Fruit fly (Drosophila melanogaster) whole organism, prepupa: ENCODE data around the gene btd.
A peak's percentile ranks its signal among the peaks of the same experiment; 100 is the strongest.

Experiments used
- Blimp-1 ChIP-seq: fragments of 200-800 bp; sonication (Bioruptor generic); optimal IDR thresholded peaks from 3 replicates; lab custom pipeline; 2017; ENCODE audit warnings: missing biosample characterization, missing genetic modification characterization, mild to moderate bottlenecking, moderate library complexity, missing genetic modification reagents
- CG10631 ChIP-seq: fragments of 200-800 bp; sonication (Bioruptor generic); optimal IDR thresholded peaks from 2 replicates; lab custom pipeline; 2016; ENCODE audit warnings: missing biosample characterization, missing genetic modification characterization
- CG10669 ChIP-seq: fragments of 200-800 bp; sonication (Bioruptor generic); optimal IDR thresholded peaks from 3 replicates; lab custom pipeline; 2018; ENCODE audit warnings: missing biosample characterization, mild to moderate bottlenecking, missing genetic modification characterization, moderate library complexity
- CG11294 ChIP-seq: fragments of 200-800 bp; sonication (Bioruptor generic); IDR thresholded peaks from 2 replicates; pipeline ENCODE4 v1.3.6; 2022; ENCODE audit warnings: missing biosample characterization, missing genetic modification characterization
- CG11762 ChIP-seq: fragments of 200-800 bp; sonication (Bioruptor generic); optimal IDR thresholded peaks from 3 replicates; lab custom pipeline; 2016; ENCODE audit warnings: missing biosample characterization, missing genetic modification characterization; ENCODE audit not compliant: insufficient read depth
- CG11902 ChIP-seq: fragments of 200-800 bp; sonication (Bioruptor generic); optimal IDR thresholded peaks from 3 replicates; lab custom pipeline; 2016; ENCODE audit warnings: missing biosample characterization, missing genetic modification characterization
- CG15336 ChIP-seq: fragments of 200-800 bp; sonication (Bioruptor generic); IDR thresholded peaks from 2 replicates; pipeline ENCODE4 v1.3.6; 2022; ENCODE audit warnings: missing biosample characterization, missing genetic modification characterization
- CG1621 ChIP-seq: fragments of 200-800 bp; sonication (Bioruptor generic); optimal IDR thresholded peaks from 3 replicates; lab custom pipeline; 2018; ENCODE audit warnings: missing biosample characterization, mild to moderate bottlenecking, missing genetic modification characterization
- CG3032 ChIP-seq: fragments of 200-800 bp; optimal IDR thresholded peaks from 2 replicates; lab custom pipeline; 2019; ENCODE audit warnings: missing biosample characterization, mild to moderate bottlenecking, missing genetic modification characterization, moderate library complexity
- CG32006 ChIP-seq: fragments of 200-800 bp; sonication (Bioruptor generic); optimal IDR thresholded peaks from 3 replicates; lab custom pipeline; 2017; ENCODE audit warnings: missing biosample characterization, mild to moderate bottlenecking, missing genetic modification characterization
- CG3919 ChIP-seq: fragments of 200-800 bp; sonication (Bioruptor generic); optimal IDR thresholded peaks from 3 replicates; lab custom pipeline; 2016; ENCODE audit warnings: missing biosample characterization, missing genetic modification characterization
- CG4318 ChIP-seq: fragments of 200-800 bp; sonication (Bioruptor generic); optimal IDR thresholded peaks from 3 replicates; lab custom pipeline; 2017; ENCODE audit warnings: missing biosample characterization, mild to moderate bottlenecking, missing genetic modification characterization
- CG6163 ChIP-seq: fragments of 200-800 bp; sonication (Bioruptor generic); IDR thresholded peaks from 3 replicates; pipeline ENCODE4 v1.3.6; 2022; ENCODE audit warnings: missing biosample characterization, missing genetic modification characterization
- CG6276 ChIP-seq: fragments of 200-800 bp; sonication (Bioruptor generic); optimal IDR thresholded peaks from 2 replicates; lab custom pipeline; 2017; ENCODE audit warnings: missing biosample characterization, mild to moderate bottlenecking, missing genetic modification characterization
- CG6792 ChIP-seq: fragments of 200-800 bp; sonication (Bioruptor generic); optimal IDR thresholded peaks from 3 replicates; lab custom pipeline; 2016; ENCODE audit warnings: missing biosample characterization, missing genetic modification characterization
- CG6808 ChIP-seq: fragments of 200-800 bp; sonication (Bioruptor generic); optimal IDR thresholded peaks from 3 replicates; lab custom pipeline; 2017; ENCODE audit warnings: missing biosample characterization, missing genetic modification characterization, mild to moderate bottlenecking, moderate library complexity, missing genetic modification reagents
- CG6854 ChIP-seq: fragments of 200-800 bp; sonication (Bioruptor generic); optimal IDR thresholded peaks from 2 replicates; lab custom pipeline; 2017; ENCODE audit warnings: missing biosample characterization, mild to moderate bottlenecking, missing genetic modification characterization
- CG8119 ChIP-seq: fragments of 200-800 bp; sonication (Bioruptor generic); IDR thresholded peaks from 3 replicates; pipeline ENCODE4 v1.3.6; 2022; ENCODE audit warnings: missing biosample characterization, missing genetic modification characterization
- CG8319 ChIP-seq: fragments of 200-800 bp; sonication (Bioruptor generic); optimal IDR thresholded peaks from 3 replicates; lab custom pipeline; 2016; ENCODE audit warnings: missing biosample characterization, missing genetic modification characterization
- CG9139 ChIP-seq: fragments of 200-800 bp; sonication (Bioruptor generic); optimal IDR thresholded peaks from 3 replicates; lab custom pipeline; 2017; ENCODE audit warnings: missing biosample characterization, mild to moderate bottlenecking, missing genetic modification characterization
- Eip78C ChIP-seq: fragments of 200-800 bp; sonication (Bioruptor generic); peaks from one replicate; lab custom pipeline; 2016; ENCODE audit warnings: missing biosample characterization, missing genetic modification characterization
- Ets96B ChIP-seq: fragments of 200-800 bp; optimal IDR thresholded peaks from 2 replicates; lab custom pipeline; 2019; ENCODE audit warnings: missing biosample characterization, mild to moderate bottlenecking, missing genetic modification characterization, moderate library complexity
- Hr38 ChIP-seq: sonication (Bioruptor generic); optimal IDR thresholded peaks from 2 replicates; lab custom pipeline; 2016; ENCODE audit warnings: missing biosample characterization, missing genetic modification characterization
- Hr4 ChIP-seq: fragments of 200-800 bp; sonication (Bioruptor generic); optimal IDR thresholded peaks from 3 replicates; lab custom pipeline; 2016; ENCODE audit warnings: missing biosample characterization, missing genetic modification characterization
- Lpt ChIP-seq: fragments of 200-800 bp; sonication (Bioruptor generic); optimal IDR thresholded peaks from 3 replicates; lab custom pipeline; 2016; ENCODE audit warnings: missing biosample characterization, missing genetic modification characterization
- Met ChIP-seq: fragments of 200-800 bp; sonication (Bioruptor generic); optimal IDR thresholded peaks from 3 replicates; lab custom pipeline; 2016; ENCODE audit warnings: missing biosample characterization, missing genetic modification characterization
- OdsH ChIP-seq: fragments of 200-800 bp; sonication (Bioruptor generic); optimal IDR thresholded peaks from 3 replicates; lab custom pipeline; 2016; ENCODE audit warnings: missing biosample characterization, missing genetic modification characterization
- Smox ChIP-seq: fragments of 200-800 bp; sonication (Bioruptor generic); optimal IDR thresholded peaks from 3 replicates; lab custom pipeline; 2016; ENCODE audit warnings: missing biosample characterization, missing genetic modification characterization
- Sox102F ChIP-seq: fragments of 200-800 bp; sonication (Bioruptor generic); optimal IDR thresholded peaks from 2 replicates; lab custom pipeline; 2016; ENCODE audit warnings: missing biosample characterization, mild to moderate bottlenecking, missing genetic modification characterization
- Sox15 ChIP-seq: fragments of 200-800 bp; sonication (Bioruptor generic); optimal IDR thresholded peaks from 3 replicates; lab custom pipeline; 2016; ENCODE audit warnings: missing biosample characterization, missing genetic modification characterization
- achi ChIP-seq: fragments of 200-800 bp; sonication (Bioruptor generic); optimal IDR thresholded peaks from 3 replicates; lab custom pipeline; 2016; ENCODE audit warnings: missing biosample characterization, missing genetic modification characterization
- acj6 ChIP-seq: fragments of 200-800 bp; sonication (Bioruptor generic); optimal IDR thresholded peaks from 3 replicates; lab custom pipeline; 2016; ENCODE audit warnings: missing biosample characterization, missing genetic modification characterization
- cyc ChIP-seq: fragments of 200-800 bp; sonication (Bioruptor generic); optimal IDR thresholded peaks from 3 replicates; lab custom pipeline; 2016; ENCODE audit warnings: missing biosample characterization, missing genetic modification characterization
- dac ChIP-seq: fragments of 200-800 bp; sonication (Bioruptor generic); optimal IDR thresholded peaks from 2 replicates; lab custom pipeline; 2017; ENCODE audit warnings: missing biosample characterization, mild to moderate bottlenecking, missing genetic modification characterization
- dsx ChIP-seq: fragments of 200-800 bp; optimal IDR thresholded peaks from 3 replicates; lab custom pipeline; 2019; ENCODE audit warnings: missing biosample characterization, mild to moderate bottlenecking, missing genetic modification characterization, moderate library complexity; ENCODE audit not compliant: poor library complexity, severe bottlenecking
- eg ChIP-seq: fragments of 200-800 bp; sonication (Bioruptor generic); IDR thresholded peaks from 3 replicates; pipeline ENCODE4 v1.3.6; 2022; ENCODE audit warnings: missing biosample characterization, missing genetic modification characterization
- esn ChIP-seq: fragments of 200-800 bp; sonication (Bioruptor generic); optimal IDR thresholded peaks from 2 replicates; lab custom pipeline; 2016; ENCODE audit warnings: missing biosample characterization, mild to moderate bottlenecking, missing genetic modification characterization, moderate library complexity
- fd85E ChIP-seq: fragments of 200-800 bp; sonication (Bioruptor generic); optimal IDR thresholded peaks from 3 replicates; lab custom pipeline; 2016; ENCODE audit warnings: missing biosample characterization, missing genetic modification characterization
- fkh ChIP-seq: fragments of 200-800 bp; sonication (Bioruptor generic); optimal IDR thresholded peaks from 3 replicates; lab custom pipeline; 2017; ENCODE audit warnings: missing biosample characterization, mild to moderate bottlenecking, missing genetic modification characterization, moderate library complexity
- lz ChIP-seq: fragments of 200-800 bp; sonication (Bioruptor generic); optimal IDR thresholded peaks from 3 replicates; lab custom pipeline; 2016; ENCODE audit warnings: missing biosample characterization, missing genetic modification characterization
- pdm3 ChIP-seq: fragments of 200-800 bp; sonication (Bioruptor generic); optimal IDR thresholded peaks from 3 replicates; lab custom pipeline; 2016; ENCODE audit warnings: missing biosample characterization, missing genetic modification characterization
- salr ChIP-seq, 2 experiments: fragments of 200-800 bp; sonication (Bioruptor generic); optimal IDR thresholded peaks; 3 replicates each; lab custom pipeline; 2016 to 2018; ENCODE audit warnings: missing biosample characterization in 2 of 2, missing genetic modification characterization in 2 of 2, mild to moderate bottlenecking in 1 of 2
- svp ChIP-seq: fragments of 200-800 bp; sonication (Bioruptor generic); peaks from one replicate; lab custom pipeline; 2016; ENCODE audit warnings: missing biosample characterization, missing genetic modification characterization
- topi ChIP-seq: fragments of 200-800 bp; sonication (Bioruptor generic); optimal IDR thresholded peaks from 3 replicates; lab custom pipeline; 2016; ENCODE audit warnings: missing biosample characterization, missing genetic modification characterization

Gene btd

DNA sequence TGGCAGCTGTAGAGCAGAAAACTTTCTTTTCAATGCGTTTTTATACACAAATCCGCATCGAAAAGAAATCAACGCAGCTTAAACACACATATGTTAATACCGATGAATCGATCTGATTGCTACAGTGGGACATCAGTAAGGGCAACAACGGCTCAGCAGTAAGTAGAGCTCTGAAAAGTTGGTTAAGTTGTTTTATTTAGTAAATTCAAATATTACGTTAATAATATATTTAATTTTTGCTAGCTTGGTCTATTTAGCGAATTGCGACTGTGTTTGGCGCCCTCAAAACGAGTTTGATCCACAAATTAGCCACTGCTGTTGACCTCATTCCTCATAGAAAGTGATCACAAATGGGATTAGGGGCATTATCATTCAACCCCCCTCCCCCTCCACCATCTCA is 42.0 kb upstream of the btd start (continued):
- TF ChIP-seq dac (GFP tag; lab: Kevin White, UChicago) (no peak), Eip78C (peak; percentile 71), Sox15 (GFP tag; lab: Kevin White, UChicago) (peak; percentile 36), CG6854 (no peak), Lpt (GFP tag; lab: Kevin White, UChicago) (no peak), eg (GFP tag; lab: Robert Waterston, UW) (peak; percentile 54; the same call in 1 of the 3 replicates), CG8319 (GFP tag; lab: Kevin White, UChicago) (no peak), CG6276 (GFP tag; lab: Kevin White, UChicago) (peak; percentile 29), CG32006 (GFP tag; lab: Kevin White, UChicago) (peak; percentile 58), CG1621 (peak; percentile 32), achi (GFP tag; lab: Kevin White, UChicago) (peak; percentile 23), esn (GFP tag; lab: Kevin White, UChicago) (peak; percentile 25), CG11902 (peak; percentile 11), CG10669 (GFP tag; lab: Kevin White, UChicago) (peak; percentile 27), salr (GFP tag; optimal IDR thresholded peaks at IDR 0.05; lab: Kevin White, UChicago) (no peak), CG15336 (GFP tag; lab: Robert Waterston, UW) (peak; percentile 18; the same call in 1 of the 2 replicates), CG10631 (GFP tag; lab: Kevin White, UChicago) (no peak)
- TF ChIP-seq, all 60 proteins: peak for 36

DNA sequence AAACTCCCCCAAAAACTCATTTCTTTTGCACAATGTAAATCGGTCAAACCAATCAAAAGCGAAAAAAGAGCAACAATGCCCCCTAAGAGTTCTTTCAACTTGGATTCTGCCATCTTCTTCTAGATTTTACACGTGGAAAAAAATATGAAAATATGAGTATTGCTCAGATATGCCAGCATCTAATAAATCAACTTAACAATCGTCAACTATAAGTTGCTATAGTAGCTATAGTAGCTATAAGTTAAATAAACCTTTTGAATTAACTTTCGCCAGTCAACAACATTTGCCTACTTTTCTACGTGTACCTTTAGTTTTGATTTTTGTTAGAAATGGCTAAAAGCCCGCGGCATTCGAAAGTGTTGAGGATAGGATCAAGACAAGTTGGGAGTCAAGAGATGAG is 40.7 kb upstream of the btd start:
- TF ChIP-seq CG8119 (GFP tag; lab: Robert Waterston, UW) = peak; percentile 47; the same call in 2 of the 3 replicates
- peak; percentile 48; the same call in 1 of the 2 replicates for TF ChIP-seq CG15336 (GFP tag; lab: Robert Waterston, UW)
- peak; percentile 30 for TF ChIP-seq achi (GFP tag; lab: Kevin White, UChicago)
- TF ChIP-seq CG6163 (GFP tag; lab: Robert Waterston, UW) = peak; percentile 44; the same call in 1 of the 3 replicates
- TF ChIP-seq Hr4 (GFP tag; lab: Kevin White, UChicago) = peak; percentile 66
- TF ChIP-seq CG32006 (GFP tag; lab: Kevin White, UChicago) = peak; percentile 53
- peak; percentile 6 for TF ChIP-seq CG3919
- TF ChIP-seq Blimp-1 (GFP tag; lab: Kevin White, UChicago) = no peak
- peak; percentile 13 for TF ChIP-seq pdm3 (GFP tag; lab: Kevin White, UChicago)
- TF ChIP-seq CG4318 (GFP tag; lab: Kevin White, UChicago) = peak; percentile 36
- TF ChIP-seq CG10631 (GFP tag; lab: Kevin White, UChicago) = peak; percentile 25
- no peak for TF ChIP-seq CG11294
- TF ChIP-seq salr (GFP tag; optimal IDR thresholded peaks at IDR 0.05; lab: Kevin White, UChicago) = no peak
- TF ChIP-seq eg (GFP tag; lab: Robert Waterston, UW) = peak; percentile 45; the same call in 1 of the 3 replicates
- peak; percentile 8 for TF ChIP-seq OdsH (GFP tag; lab: Kevin White, UChicago)
- TF ChIP-seq Met (GFP tag; lab: Kevin White, UChicago) = no peak
- TF ChIP-seq, all 60 proteins: peak for 12

- TF ChIP-seq dsx (GFP tag; lab: Kevin White, UChicago) (peak; percentile 19), fkh (GFP tag; lab: Kevin White, UChicago) (no peak), CG6163 (GFP tag; lab: Robert Waterston, UW) (no peak), CG1621 (no peak), CG11294 (no peak), cyc (GFP tag; lab: Kevin White, UChicago) (no peak), CG15336 (GFP tag; lab: Robert Waterston, UW) (peak; percentile 30; the same call in 1 of the 2 replicates), CG9139 (GFP tag; lab: Kevin White, UChicago) (no peak), Smox (GFP tag; lab: Kevin White, UChicago) (no peak), pdm3 (GFP tag; lab: Kevin White, UChicago) (peak; percentile 28), lz (GFP tag; lab: Kevin White, UChicago) (no peak), eg (GFP tag; lab: Robert Waterston, UW) (no peak), CG6792 (GFP tag; lab: Kevin White, UChicago) (no peak), acj6 (peak; percentile 21), CG6808 (GFP tag; lab: Kevin White, UChicago) (peak; percentile 52), Met (GFP tag; lab: Kevin White, UChicago) (no peak), svp (GFP tag; lab: Kevin White, UChicago) (no peak), Sox102F (GFP tag; lab: Kevin White, UChicago) (no peak), CG3032 (peak; percentile 39), CG8119 (GFP tag; lab: Robert Waterston, UW) (0 out of 3 replicates have a peak, but pooled peaks have one; percentile 48), topi (GFP tag; lab: Kevin White, UChicago) (no peak), CG11762 (GFP tag; lab: Kevin White, UChicago) (no peak), dac (GFP tag; lab: Kevin White, UChicago) (no peak), Hr38 (no peak), fd85E (GFP tag; lab: Kevin White, UChicago) (no peak), CG6854 (no peak), Hr4 (GFP tag; lab: Kevin White, UChicago) (peak; percentile 20), Ets96B (tag; lab: Kevin White, UChicago) (peak; percentile 30)
Observed at dm6 chrX:9653986-9654688, 39.8 kb upstream of the btd start.
